Worm (Caenorhabditis elegans) whole organism, late embryonic: ENCODE results near the gene Y37H2A.13.

Source experiments
- C08G9.2 ChIP-seq: sonication (generic microtip); optimal IDR thresholded peaks from 2 replicates; lab custom pipeline; 2016; ENCODE audit warnings: mild to moderate bottlenecking, missing genetic modification characterization, moderate library complexity, missing compliant biosample characterization
- K02D7.2 ChIP-seq: sonication (generic microtip); optimal IDR thresholded peaks from 2 replicates; lab custom pipeline; 2017; ENCODE audit warnings: mild to moderate bottlenecking, missing genetic modification characterization, missing compliant biosample characterization
- K09A11.1 ChIP-seq: sonication (generic microtip); optimal IDR thresholded peaks from 2 replicates; lab custom pipeline; 2017; ENCODE audit warnings: antibody characterized with exemption, mild to moderate bottlenecking, missing genetic modification characterization, missing compliant biosample characterization; ENCODE audit not compliant: insufficient read depth
- T23F11.4 ChIP-seq: fragments of 200-800 bp; sonication (Bioruptor generic); optimal IDR thresholded peaks from 2 replicates; lab custom pipeline; 2018; ENCODE audit warnings: mild to moderate bottlenecking, missing genetic modification characterization, missing compliant biosample characterization
- Y22D7AL.16 ChIP-seq: sonication (generic microtip); optimal IDR thresholded peaks from 2 replicates; lab custom pipeline; 2016; ENCODE audit warnings: missing genetic modification characterization, missing compliant biosample characterization
- ahr-1 ChIP-seq: sonication (generic microtip); optimal IDR thresholded peaks from 2 replicates; lab custom pipeline; 2016; ENCODE audit warnings: missing genetic modification characterization, missing compliant biosample characterization
- ceh-18 ChIP-seq: sonication (generic microtip); optimal IDR thresholded peaks from 2 replicates; lab custom pipeline; 2016; ENCODE audit warnings: missing genetic modification characterization, missing compliant biosample characterization
- ceh-2 ChIP-seq: sonication (generic microtip); optimal IDR thresholded peaks from 2 replicates; lab custom pipeline; 2016; ENCODE audit warnings: missing genotype, missing genetic modification characterization, missing compliant biosample characterization
- ceh-22 ChIP-seq: sonication (generic microtip); optimal IDR thresholded peaks from 2 replicates; lab custom pipeline; 2017; ENCODE audit warnings: missing biosample characterization, missing genetic modification characterization
- ceh-24 ChIP-seq: sonication (generic microtip); optimal IDR thresholded peaks from 2 replicates; lab custom pipeline; 2016; ENCODE audit warnings: mild to moderate bottlenecking, missing genetic modification characterization, missing compliant biosample characterization
- ceh-31 ChIP-seq: sonication (generic microtip); optimal IDR thresholded peaks from 2 replicates; lab custom pipeline; 2016; ENCODE audit warnings: missing genetic modification characterization, missing compliant biosample characterization
- ceh-48 ChIP-seq: sonication (generic microtip); optimal IDR thresholded peaks from 2 replicates; lab custom pipeline; 2016; ENCODE audit warnings: missing genetic modification characterization, inconsistent platforms, missing compliant biosample characterization
- dmd-4 ChIP-seq: sonication (generic microtip); optimal IDR thresholded peaks from 2 replicates; lab custom pipeline; 2016; ENCODE audit warnings: borderline replicate concordance, missing genetic modification characterization, missing compliant biosample characterization
- elt-4 ChIP-seq: sonication (generic microtip); optimal IDR thresholded peaks from 2 replicates; lab custom pipeline; 2016; ENCODE audit warnings: missing genetic modification characterization, missing compliant biosample characterization
- eyg-1 ChIP-seq: sonication (generic microtip); optimal IDR thresholded peaks from 2 replicates; lab custom pipeline; 2016; ENCODE audit warnings: missing genotype, missing genetic modification characterization, missing compliant biosample characterization
- fax-1 ChIP-seq: sonication (generic microtip); optimal IDR thresholded peaks from 2 replicates; lab custom pipeline; 2016; ENCODE audit warnings: missing genotype, missing genetic modification characterization, missing compliant biosample characterization
- fkh-10 ChIP-seq: fragments of 150-350 bp; optimal IDR thresholded peaks from 2 replicates; lab custom pipeline; 2014; ENCODE audit warnings: missing biosample characterization, missing genetic modification reagents, missing genetic modification characterization
- fkh-6 ChIP-seq: sonication (generic microtip); optimal IDR thresholded peaks from 2 replicates; lab custom pipeline; 2016; ENCODE audit warnings: missing genetic modification characterization, missing compliant biosample characterization
- gmeb-2 ChIP-seq: sonication (generic microtip); optimal IDR thresholded peaks from 2 replicates; lab custom pipeline; 2016; ENCODE audit warnings: missing genetic modification characterization, inconsistent platforms, missing compliant biosample characterization
- hlh-13 ChIP-seq: fragments of 200-800 bp; sonication (Bioruptor generic); optimal IDR thresholded peaks from 2 replicates; lab custom pipeline; 2018; ENCODE audit warnings: mild to moderate bottlenecking, missing genetic modification characterization, missing compliant biosample characterization
- hlh-30 ChIP-seq: sonication (generic microtip); optimal IDR thresholded peaks from 2 replicates; lab custom pipeline; 2017; ENCODE audit warnings: antibody characterized with exemption, missing genetic modification characterization, missing compliant biosample characterization; ENCODE audit not compliant: insufficient read depth
- hlh-8 ChIP-seq: sonication (generic microtip); optimal IDR thresholded peaks from 2 replicates; lab custom pipeline; 2016; ENCODE audit warnings: missing genotype, missing genetic modification characterization, missing compliant biosample characterization
- lim-6 ChIP-seq: sonication (generic microtip); optimal IDR thresholded peaks from 2 replicates; lab custom pipeline; 2016; ENCODE audit warnings: missing genetic modification characterization, missing compliant biosample characterization
- lin-11 ChIP-seq: fragments of 200-800 bp; sonication (Bioruptor generic); optimal IDR thresholded peaks from 2 replicates; lab custom pipeline; 2018; ENCODE audit warnings: mild to moderate bottlenecking, missing genetic modification characterization, missing compliant biosample characterization
- nfya-1 ChIP-seq: sonication (generic microtip); optimal IDR thresholded peaks from 2 replicates; lab custom pipeline; 2017; ENCODE audit warnings: missing genetic modification characterization, mild to moderate bottlenecking, missing compliant biosample characterization, antibody characterized with exemption, moderate library complexity
- nhr-11 ChIP-seq: fragments of 150-350 bp; optimal IDR thresholded peaks from 2 replicates; lab custom pipeline; 2014; ENCODE audit warnings: missing biosample characterization, missing genetic modification characterization
- nhr-232 ChIP-seq: sonication (generic microtip); optimal IDR thresholded peaks from 2 replicates; lab custom pipeline; 2016; ENCODE audit warnings: missing genetic modification characterization, missing compliant biosample characterization
- pag-3 ChIP-seq: sonication (generic microtip); optimal IDR thresholded peaks from 2 replicates; lab custom pipeline; 2016; ENCODE audit warnings: missing compliant biosample characterization, missing genetic modification characterization, borderline replicate concordance
- pqm-1 ChIP-seq: sonication (generic microtip); optimal IDR thresholded peaks from 2 replicates; lab custom pipeline; 2016; ENCODE audit warnings: missing genetic modification characterization, missing compliant biosample characterization
- pros-1 ChIP-seq: fragments of 150-350 bp; optimal IDR thresholded peaks from 2 replicates; lab custom pipeline; 2014; ENCODE audit warnings: missing biosample characterization, missing genetic modification reagents, missing genetic modification characterization
- ref-2 ChIP-seq: sonication (generic microtip); optimal IDR thresholded peaks from 2 replicates; lab custom pipeline; 2016; ENCODE audit warnings: missing genetic modification characterization, missing compliant biosample characterization
- sox-4 ChIP-seq: sonication (generic microtip); optimal IDR thresholded peaks from 2 replicates; lab custom pipeline; 2017; ENCODE audit warnings: mild to moderate bottlenecking, missing genetic modification characterization, inconsistent platforms, missing compliant biosample characterization
- tbx-7 ChIP-seq: sonication (generic microtip); optimal IDR thresholded peaks from 2 replicates; lab custom pipeline; 2016; ENCODE audit warnings: missing genotype, missing genetic modification characterization, missing compliant biosample characterization
- unc-3 ChIP-seq, 2 experiments: fragments of 200-800 bp in 1 of 2; sonication (Bioruptor generic) in 1 of 2; sonication (generic microtip) in 1 of 2; conservative IDR thresholded peaks in 1 of 2; optimal IDR thresholded peaks in 1 of 2; 2 replicates each; pipeline versions ENCODE4 v1.3.6 to Lab custom; 2016 to 2022; ENCODE audit warnings: missing compliant biosample characterization in 2 of 2, missing genetic modification characterization in 2 of 2, missing genetic modification reagents in 1 of 2
- zip-5 ChIP-seq: sonication (generic microtip); optimal IDR thresholded peaks from 2 replicates; lab custom pipeline; 2016; ENCODE audit warnings: missing genetic modification characterization, missing compliant biosample characterization
- ztf-16 ChIP-seq: sonication (generic microtip); optimal IDR thresholded peaks from 2 replicates; lab custom pipeline; 2017; ENCODE audit warnings: missing genetic modification characterization, missing compliant biosample characterization

Y37H2A.13 gene

DNA sequence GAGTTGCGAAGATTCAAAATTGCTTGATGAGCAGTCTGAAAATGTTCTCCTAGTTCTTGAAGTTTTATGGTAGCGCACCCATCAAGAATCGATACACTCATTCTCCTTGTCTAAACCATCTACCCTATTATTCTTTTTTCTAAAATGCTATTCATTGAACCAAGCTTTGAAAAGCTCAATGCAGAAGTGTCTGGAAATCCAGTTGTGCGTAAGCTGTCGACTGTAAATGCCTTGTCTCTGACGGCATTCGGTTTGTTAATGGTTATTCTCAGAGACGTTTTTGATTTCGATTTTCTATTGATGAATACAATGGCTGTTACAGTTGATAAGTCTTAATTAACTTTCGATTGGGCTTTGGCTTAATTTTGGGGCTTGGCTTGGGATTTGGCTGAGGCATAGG is 19.9 kb downstream of the Y37H2A.13 start, which contains the start of gene C14A6.12:
Gene C14A6.12 (minus strand): TSS at position 101 of the 400 bp plus-strand sequence.
- no peak for TF ChIP-seq lim-6 (tag; lab: Kevin White, UChicago)
- TF ChIP-seq K02D7.2 (tag; lab: Kevin White, UChicago), result no peak
- TF ChIP-seq ceh-22 (tag; lab: Kevin White, UChicago), result no peak
- TF ChIP-seq ahr-1 (tag; lab: Kevin White, UChicago), result no peak
- TF ChIP-seq elt-4 (tag; lab: Kevin White, UChicago), result no peak
- no peak for TF ChIP-seq pag-3 (tag; lab: Kevin White, UChicago)
- TF ChIP-seq fax-1 (tag; lab: Kevin White, UChicago), result no peak
- TF ChIP-seq zip-5 (tag; lab: Kevin White, UChicago), result no peak
- no peak for TF ChIP-seq hlh-8 (tag; lab: Kevin White, UChicago)
- no peak for TF ChIP-seq ceh-48 (tag; lab: Kevin White, UChicago)
- TF ChIP-seq eyg-1 (tag; lab: Kevin White, UChicago), result no peak
- no peak for TF ChIP-seq fkh-10 (GFP tag; lab: Kevin White, UChicago)
- no peak for TF ChIP-seq unc-3 (GFP tag; conservative IDR thresholded peaks at IDR 0.05; lab: Robert Waterston, UW)
- TF ChIP-seq unc-3 (tag; optimal IDR thresholded peaks at IDR 0.05; lab: Kevin White, UChicago), result no peak

DNA sequence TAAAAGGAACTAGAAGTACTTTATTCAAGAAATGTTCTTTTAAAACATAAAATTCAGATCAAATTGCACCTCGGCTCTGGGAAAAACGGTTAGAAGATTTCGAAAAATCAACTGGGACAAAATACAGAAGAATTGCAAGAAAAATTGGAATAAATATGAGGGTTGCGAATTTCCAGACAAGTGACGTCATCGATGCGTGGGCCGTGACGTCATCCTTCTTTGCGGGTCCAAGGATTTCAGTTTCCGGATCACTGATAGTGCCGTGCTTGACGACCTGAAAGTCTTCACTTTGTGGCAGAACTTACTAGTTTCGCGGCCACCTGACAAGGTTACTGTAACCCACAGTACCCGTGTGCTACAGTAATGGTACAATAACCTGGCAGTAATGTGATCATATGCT is 20.8 kb downstream of the Y37H2A.13 start:
- TF ChIP-seq pros-1 (tag; lab: Kevin White, UChicago), result no peak
- no peak for TF ChIP-seq ceh-24 (tag; lab: Kevin White, UChicago)
- no peak for TF ChIP-seq C08G9.2 (tag; lab: Kevin White, UChicago)
- TF ChIP-seq pqm-1 (tag; lab: Kevin White, UChicago), result no peak
- TF ChIP-seq ztf-16 (tag; lab: Kevin White, UChicago), result no peak
- no peak for TF ChIP-seq T23F11.4 (GFP tag; lab: Kevin White, UChicago)
- no peak for TF ChIP-seq tbx-7 (tag; lab: Kevin White, UChicago)
- TF ChIP-seq dmd-4 (tag; lab: Kevin White, UChicago), result no peak
- TF ChIP-seq, all 69 proteins: peak for 0

DNA sequence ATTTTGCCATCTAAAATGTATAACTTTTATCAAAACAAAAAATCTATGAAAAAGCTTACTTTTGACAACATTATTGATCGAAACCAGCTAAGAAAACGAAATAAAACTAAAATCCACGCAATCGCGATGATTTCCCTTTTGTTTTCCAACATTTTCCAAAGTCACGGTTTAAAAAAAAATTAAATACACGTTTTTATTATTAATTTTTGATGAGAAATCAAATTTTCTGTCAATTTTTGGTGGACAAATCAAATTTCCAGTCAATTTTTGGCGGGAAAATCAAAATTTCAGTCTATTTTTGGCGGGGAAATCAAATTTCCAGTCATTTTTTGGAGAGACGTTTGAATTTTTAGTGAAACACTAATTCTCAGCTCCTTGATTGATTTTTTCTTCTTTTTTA is 22.1 kb downstream of the Y37H2A.13 start, which contains the start of gene C14A6.5:
Gene C14A6.5 (minus strand): TSS at position 101 of the 400 bp plus-strand sequence.
- TF ChIP-seq ceh-22 (tag; lab: Kevin White, UChicago) (no peak), ceh-2 (tag; lab: Kevin White, UChicago) (no peak), ceh-18 (tag; lab: Kevin White, UChicago) (no peak), lin-11 (tag; lab: Kevin White, UChicago) (no peak), ceh-31 (tag; lab: Kevin White, UChicago) (no peak), fkh-6 (tag; lab: Kevin White, UChicago) (no peak), hlh-30 (tag; lab: Kevin White, UChicago) (no peak), gmeb-2 (tag; lab: Kevin White, UChicago) (no peak), K09A11.1 (no peak), nfya-1 (no peak), pag-3 (tag; lab: Kevin White, UChicago) (no peak), ceh-24 (tag; lab: Kevin White, UChicago) (no peak), nhr-11 (tag; lab: Kevin White, UChicago) (no peak), ref-2 (tag; lab: Kevin White, UChicago) (no peak), Y22D7AL.16 (tag; lab: Kevin White, UChicago) (no peak)

DNA sequence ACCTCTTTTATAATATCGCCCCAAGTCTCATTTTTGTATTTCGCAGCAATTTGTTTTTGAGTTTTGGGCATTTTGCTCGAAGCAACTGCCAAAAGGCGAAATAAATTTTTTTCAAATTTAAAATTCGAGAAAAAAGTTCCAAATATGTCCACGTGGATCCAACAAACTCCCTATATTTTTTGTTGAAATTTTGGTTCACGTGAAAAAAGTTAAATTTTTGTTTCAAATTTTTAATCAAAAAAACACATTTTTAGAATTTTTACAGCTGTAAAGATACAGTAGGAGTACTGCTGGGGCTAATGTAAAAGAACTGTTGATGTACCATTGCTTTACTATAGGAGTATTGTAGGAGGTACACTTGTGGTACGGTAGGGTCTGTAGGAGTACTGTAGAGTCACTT is 24.5 kb downstream of the Y37H2A.13 start, which contains the start of gene C14A6.6:
Gene C14A6.6 (minus strand): TSS at position 101 of the 400 bp plus-strand sequence.
- TF ChIP-seq fkh-10 (GFP tag; lab: Kevin White, UChicago), result no peak
- no peak for TF ChIP-seq nhr-232 (tag; lab: Kevin White, UChicago)
- TF ChIP-seq dmd-4 (tag; lab: Kevin White, UChicago), result no peak
- TF ChIP-seq lim-6 (tag; lab: Kevin White, UChicago), result no peak
- TF ChIP-seq Y22D7AL.16 (tag; lab: Kevin White, UChicago), result no peak
- no peak for TF ChIP-seq fax-1 (tag; lab: Kevin White, UChicago)
- TF ChIP-seq hlh-13 (GFP tag; lab: Kevin White, UChicago), result no peak
- TF ChIP-seq sox-4, result no peak
- TF ChIP-seq ceh-24 (tag; lab: Kevin White, UChicago), result no peak
- TF ChIP-seq nfya-1, result no peak
